Worm (Caenorhabditis elegans): Measurements from ENCODE around the gene Y69A2AL.2.

DNA sequence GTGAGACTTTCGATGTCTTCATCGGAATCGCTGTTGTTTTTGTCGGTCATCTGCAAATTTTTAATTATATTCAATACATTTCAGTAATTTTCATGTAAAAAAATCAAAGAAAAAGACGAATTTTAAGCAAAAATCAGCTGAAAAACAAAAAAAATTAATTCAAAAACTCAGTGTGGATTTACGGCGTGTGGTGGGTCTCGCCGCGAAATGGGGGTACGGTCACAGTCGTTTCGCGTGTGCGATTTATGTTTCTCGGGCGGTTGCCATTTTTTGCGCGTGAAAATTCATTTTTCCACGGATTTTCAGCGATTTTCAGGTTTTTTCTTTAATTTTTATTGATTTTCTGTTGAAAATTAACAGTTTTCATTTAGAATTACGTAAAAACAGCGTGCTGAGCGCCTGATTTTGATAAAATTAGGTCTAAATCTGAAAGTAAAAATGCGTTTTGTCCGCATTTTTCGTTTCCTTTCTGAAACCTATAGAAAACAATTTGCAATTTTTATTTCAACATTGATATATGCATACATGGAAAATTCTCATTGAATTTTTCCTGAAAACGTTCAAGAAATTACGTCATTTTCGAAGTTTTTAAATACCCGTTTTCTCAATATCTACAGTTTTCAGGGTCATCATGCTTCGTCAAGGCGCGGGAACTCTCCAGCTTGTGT lies 13.2 kb downstream of the Y69A2AL.2 start, which contains the start of the genes ccdc-12 and Y69A2AR.18:
- TF ChIP-seq hlh-30 (tag; optimal IDR thresholded peaks at IDR 0.05; ENCODE audit: insufficient read depth) (no peak), pqm-1 (tag; optimal IDR thresholded peaks at IDR 0.05) (no peak), nhr-11 (tag; optimal IDR thresholded peaks at IDR 0.05) (no peak), npax-4 (tag; optimal IDR thresholded peaks at IDR 0.05) (no peak), zip-5 (tag; optimal IDR thresholded peaks at IDR 0.05) (no peak), pha-4 (tag; optimal IDR thresholded peaks at IDR 0.05) (no peak), ceh-30 (tag; optimal IDR thresholded peaks at IDR 0.05) (no peak)

Data from whole organism, late embryonic.